Fruit fly (Drosophila melanogaster) ovary, adult (tissue): ENCODE results near the gene CG5984.

ENCODE experiments used
- CG17801 ChIP-seq: fragments of 200-800 bp; optimal IDR thresholded peaks from 2 replicates; lab custom pipeline; 2019; ENCODE audit warnings: missing biosample characterization, mild to moderate bottlenecking, missing genetic modification characterization, moderate library complexity; ENCODE audit not compliant: partially characterized antibody

Gene CG5984

dm6 chr3R:27238438-27239301 lies 9.1 kb downstream of the CG5984 start, which contains the start of the genes CG31064 and PolA2:
Gene CG31064, minus strand, starts transcription at chr3R:27239085.
Gene PolA2, plus strand, starts transcription at chr3R:27239163.
- peak; percentile 5 for TF ChIP-seq CG17801 (GFP tag; lab: Kevin White, UChicago)

- no peak for TF ChIP-seq CG17801 (GFP tag; lab: Kevin White, UChicago)
Observed at dm6 chr3R:27237980-27238379, 9.8 kb downstream of the CG5984 start.

- no peak for TF ChIP-seq CG17801 (GFP tag; lab: Kevin White, UChicago)
Observed at dm6 chr3R:27233398-27233797, 14.4 kb downstream of the CG5984 start, which contains the start of gene CG31068. Gene CG31068, plus strand, starts transcription at chr3R:27233698.

dm6 chr3R:27229368-27229767 lies 18.4 kb downstream of the CG5984 start, which contains the start of gene CG42814:
Gene CG42814, minus strand, starts transcription at chr3R:27229468.
- TF ChIP-seq CG17801 (GFP tag; lab: Kevin White, UChicago) = no peak

dm6 chr3R:27228342-27228741 lies 19.4 kb downstream of the CG5984 start, which contains the start of gene CG42813:
Gene CG42813, minus strand, starts transcription at chr3R:27228561.
- no peak for TF ChIP-seq CG17801 (GFP tag; lab: Kevin White, UChicago)

- TF ChIP-seq CG17801 (GFP tag; lab: Kevin White, UChicago) = no peak
Observed at dm6 chr3R:27226080-27226648, 21.6 kb downstream of the CG5984 start.

- no peak for TF ChIP-seq CG17801 (GFP tag; lab: Kevin White, UChicago)
Observed at dm6 chr3R:27225490-27225889, 22.3 kb downstream of the CG5984 start.

- TF ChIP-seq CG17801 (GFP tag; lab: Kevin White, UChicago) = no peak
Observed at dm6 chr3R:27224727-27225126, 23.1 kb downstream of the CG5984 start.

dm6 chr3R:27223012-27223411 lies 24.8 kb downstream of the CG5984 start:
- TF ChIP-seq CG17801 (GFP tag; lab: Kevin White, UChicago) = no peak

dm6 chr3R:27222013-27222673 lies 25.6 kb downstream of the CG5984 start:
- no peak for TF ChIP-seq CG17801 (GFP tag; lab: Kevin White, UChicago)

- TF ChIP-seq CG17801 (GFP tag; lab: Kevin White, UChicago) = no peak
Observed at dm6 chr3R:27220829-27221463, 26.8 kb downstream of the CG5984 start.

dm6 chr3R:27218814-27219213 lies 29.0 kb downstream of the CG5984 start:
- no peak for TF ChIP-seq CG17801 (GFP tag; lab: Kevin White, UChicago)

- TF ChIP-seq CG17801 (GFP tag; lab: Kevin White, UChicago) = no peak
Observed at dm6 chr3R:27218288-27218687, 29.5 kb downstream of the CG5984 start.

- TF ChIP-seq CG17801 (GFP tag; lab: Kevin White, UChicago) = no peak
Observed at dm6 chr3R:27217465-27218059, 30.2 kb downstream of the CG5984 start.
